Fruit fly (Drosophila melanogaster): ENCODE measurements around the gene CG10646.

Gene CG10646

DNA sequence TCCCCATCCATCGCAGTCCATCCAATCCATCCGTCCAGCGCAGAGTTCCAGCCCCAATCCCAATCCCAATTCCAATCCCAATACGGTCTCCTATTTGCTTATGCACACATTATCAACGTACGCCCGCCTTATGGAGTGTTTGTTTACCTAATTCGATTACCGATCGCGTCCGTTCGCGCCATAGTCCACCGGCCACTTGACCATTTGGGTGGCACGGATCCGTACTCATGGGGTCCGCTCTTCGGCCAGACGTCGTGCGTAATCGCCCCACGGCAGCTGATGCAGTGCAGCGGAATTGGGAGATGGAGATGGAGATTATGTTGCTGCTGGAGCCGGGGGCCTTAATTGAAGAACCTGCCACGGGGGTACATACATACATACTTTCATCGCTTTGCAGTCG lies 33.2 kb downstream of the CG10646 start:
- no peak for TF ChIP-seq Myb (GFP tag; optimal IDR thresholded peaks at IDR 0.05)
- TF ChIP-seq wor (GFP tag; IDR thresholded peaks at IDR 0.05) = no peak
- no peak for TF ChIP-seq Dad (GFP tag; optimal IDR thresholded peaks at IDR 0.05)
- no peak for TF ChIP-seq Bteb2 (GFP tag; optimal IDR thresholded peaks at IDR 0.05)
- no peak for TF ChIP-seq amos (GFP tag; IDR thresholded peaks at IDR 0.05; ENCODE audit: partially characterized antibody)
- TF ChIP-seq CG1832 (GFP tag; optimal IDR thresholded peaks at IDR 0.05) = peak; percentile 27
- TF ChIP-seq CG11085 (GFP tag; IDR thresholded peaks at IDR 0.05) = no peak
- no peak for TF ChIP-seq prd (optimal IDR thresholded peaks at IDR 0.05)
- TF ChIP-seq prd (GFP tag; IDR thresholded peaks at IDR 0.05) = 0 out of 3 replicates have a peak, but pooled peaks have one; percentile 20
- TF ChIP-seq CG42726 (GFP tag; IDR thresholded peaks at IDR 0.05; ENCODE audit: partially characterized antibody) = no peak
- no peak for TF ChIP-seq shn (GFP tag; optimal IDR thresholded peaks at IDR 0.05)
- no peak for TF ChIP-seq CG16813 (GFP tag; IDR thresholded peaks at IDR 0.05; ENCODE audit: partially characterized antibody)
- no peak for TF ChIP-seq CG2875 (GFP tag; optimal IDR thresholded peaks at IDR 0.05)
- TF ChIP-seq lola (GFP tag; optimal IDR thresholded peaks at IDR 0.05) = no peak
- no peak for TF ChIP-seq Fer2 (tag; optimal IDR thresholded peaks at IDR 0.05)
- TF ChIP-seq knrl (GFP tag; IDR thresholded peaks at IDR 0.05; ENCODE audit: partially characterized antibody) = no peak
- peak; percentile 59 for TF ChIP-seq Med (GFP tag)
- no peak for TF ChIP-seq CG34376 (GFP tag; optimal IDR thresholded peaks at IDR 0.05)
- no peak for TF ChIP-seq CG6813 (GFP tag; optimal IDR thresholded peaks at IDR 0.05)
- no peak for TF ChIP-seq CG6254 (GFP tag; optimal IDR thresholded peaks at IDR 0.05)
- TF ChIP-seq Ets65A (GFP tag) = peak; percentile 78
- 0 out of 2 replicates have a peak, but pooled peaks have one; percentile 7 for TF ChIP-seq Dref (GFP tag; IDR thresholded peaks at IDR 0.05)
- TF ChIP-seq bbx (GFP tag; IDR thresholded peaks at IDR 0.05; ENCODE audit: partially characterized antibody) = peak; percentile 23; the same call in 1 of the 2 replicates
- TF ChIP-seq hb (GFP tag; IDR thresholded peaks at IDR 0.05; ENCODE audit: partially characterized antibody) = 0 out of 3 replicates have a peak, but pooled peaks have one; percentile 31
- peak; percentile 33 for TF ChIP-seq sens (GFP tag)
- TF ChIP-seq NC2β (GFP tag; optimal IDR thresholded peaks at IDR 0.05) = no peak
- TF ChIP-seq z (GFP tag; IDR thresholded peaks at IDR 0.05) = 0 out of 3 replicates have a peak, but pooled peaks have one; percentile 60
- TF ChIP-seq Atf-2 (GFP tag; optimal IDR thresholded peaks at IDR 0.05) = no peak
- no peak for TF ChIP-seq CG11398 (GFP tag; optimal IDR thresholded peaks at IDR 0.05)
- no peak for TF ChIP-seq disco-r (GFP tag; optimal IDR thresholded peaks at IDR 0.05)
- TF ChIP-seq Jarid2 (GFP tag; optimal IDR thresholded peaks at IDR 0.05) = no peak
- TF ChIP-seq CG10274 (GFP tag; optimal IDR thresholded peaks at IDR 0.05) = no peak
- no peak for TF ChIP-seq bcd (GFP tag; optimal IDR thresholded peaks at IDR 0.05)
- TF ChIP-seq vvl (GFP tag; IDR thresholded peaks at IDR 0.05) = no peak
- TF ChIP-seq ac (GFP tag; optimal IDR thresholded peaks at IDR 0.05) = no peak
- no peak for TF ChIP-seq zfh2 (GFP tag; optimal IDR thresholded peaks at IDR 0.05)

DNA sequence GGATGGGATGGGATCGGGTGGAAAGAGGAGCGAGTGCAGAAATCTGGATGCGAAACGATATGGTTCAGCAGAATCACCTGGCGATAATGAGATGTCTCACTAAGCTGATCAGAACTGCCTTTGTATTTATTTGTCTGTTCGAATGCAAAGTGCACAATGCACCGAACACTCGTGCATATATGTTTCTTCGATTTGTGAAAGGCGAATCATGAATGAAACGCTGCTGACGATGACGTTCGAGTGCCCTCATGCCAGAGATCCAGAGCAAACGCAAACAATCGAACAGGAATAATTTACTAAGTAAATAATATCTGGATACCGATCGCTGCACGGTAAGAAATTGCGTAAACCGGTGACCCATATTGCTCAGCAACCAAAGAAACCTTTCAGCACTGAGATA lies 34.0 kb downstream of the CG10646 start, which contains the start of gene CG32102:
Gene CG32102, minus strand, starts transcription at position 101 of the 400 bp plus-strand sequence.
- TF ChIP-seq chn (GFP tag; optimal IDR thresholded peaks at IDR 0.05) = no peak
- TF ChIP-seq org-1 (GFP tag; optimal IDR thresholded peaks at IDR 0.05) = no peak
- TF ChIP-seq oc (tag; optimal IDR thresholded peaks at IDR 0.05) = no peak
- TF ChIP-seq dan (GFP tag; IDR thresholded peaks at IDR 0.05) = no peak
- no peak for TF ChIP-seq dimm (GFP tag; IDR thresholded peaks at IDR 0.05)
- no peak for TF ChIP-seq bigmax (GFP tag; optimal IDR thresholded peaks at IDR 0.05)
- TF ChIP-seq Dll (GFP tag; IDR thresholded peaks at IDR 0.05; ENCODE audit: partially characterized antibody) = no peak
- no peak for TF ChIP-seq trh (GFP tag; optimal IDR thresholded peaks at IDR 0.05)
- no peak for TF ChIP-seq ase (GFP tag; IDR thresholded peaks at IDR 0.05)
- no peak for TF ChIP-seq dysf (GFP tag; IDR thresholded peaks at IDR 0.05)
- no peak for TF ChIP-seq Abd-B (GFP tag; optimal IDR thresholded peaks at IDR 0.05)
- TF ChIP-seq Antp (GFP tag; optimal IDR thresholded peaks at IDR 0.05) = no peak
- TF ChIP-seq Scr (GFP tag; IDR thresholded peaks at IDR 0.05; ENCODE audit: partially characterized antibody) = no peak
- TF ChIP-seq yki (optimal IDR thresholded peaks at IDR 0.05) = no peak
- TF ChIP-seq CG31441 (GFP tag; IDR thresholded peaks at IDR 0.05) = no peak
- no peak for TF ChIP-seq so (GFP tag; IDR thresholded peaks at IDR 0.05)
- no peak for TF ChIP-seq CG11695 (GFP tag; IDR thresholded peaks at IDR 0.05)
